Worm (Caenorhabditis elegans) whole organism, midembryonic: ENCODE results near the gene F44E7.7.

ENCODE experiments used
- T22C8.4 ChIP-seq: fragments of 200-800 bp; sonication (Bioruptor generic); IDR thresholded peaks from 2 replicates; pipeline ENCODE4 v1.3.6; 2022; ENCODE audit warnings: missing genetic modification characterization, missing compliant biosample characterization
- cog-1 ChIP-seq: sonication (generic microtip); optimal IDR thresholded peaks from 2 replicates; lab custom pipeline; 2016; ENCODE audit warnings: missing genetic modification characterization, missing compliant biosample characterization
- flt-1 ChIP-seq: fragments of 200-800 bp; sonication (Bioruptor generic); IDR thresholded peaks from 2 replicates; pipeline ENCODE4 v1.3.6; 2022; ENCODE audit warnings: missing genetic modification characterization, missing compliant biosample characterization
- klf-2 ChIP-seq: fragments of 200-800 bp; sonication (Bioruptor generic); conservative IDR thresholded peaks from 2 replicates; pipeline ENCODE4 v1.3.6; 2022; ENCODE audit warnings: missing genetic modification reagents, missing genetic modification characterization, missing compliant biosample characterization
- med-1 ChIP-seq: sonication (generic microtip); optimal IDR thresholded peaks from 2 replicates; lab custom pipeline; 2017; ENCODE audit warnings: missing genetic modification characterization, mild to moderate bottlenecking, missing compliant biosample characterization, antibody characterized with exemption, missing genetic modification reagents; ENCODE audit not compliant: insufficient read depth
- ref-1 ChIP-seq: fragments of 200-800 bp; sonication (Bioruptor generic); conservative IDR thresholded peaks from 2 replicates; pipeline ENCODE4 v1.3.6; 2022; ENCODE audit warnings: missing genetic modification reagents, missing genetic modification characterization, missing compliant biosample characterization
- tab-1 ChIP-seq: fragments of 200-800 bp; sonication (Bioruptor generic); IDR thresholded peaks from 2 replicates; pipeline ENCODE4 v1.3.6; 2022; ENCODE audit warnings: missing genetic modification characterization, missing compliant biosample characterization
- ztf-23 ChIP-seq: fragments of 200-800 bp; sonication (Bioruptor generic); IDR thresholded peaks from 2 replicates; pipeline ENCODE4 v1.3.6; 2022; ENCODE audit warnings: missing genetic modification reagents, missing genetic modification characterization, missing compliant biosample characterization
- ztf-29 ChIP-seq: fragments of 200-800 bp; sonication (Bioruptor generic); IDR thresholded peaks from 2 replicates; pipeline ENCODE4 v1.3.6; 2022; ENCODE audit warnings: missing genetic modification reagents, missing genetic modification characterization, missing compliant biosample characterization

ce11 chrV:5822968-5823367 lies 37.7 kb upstream of the F44E7.7 start:
- TF ChIP-seq cog-1 (tag; lab: Kevin White, UChicago) = no peak
- TF ChIP-seq tab-1 = no peak
- TF ChIP-seq klf-2 (GFP tag; lab: Robert Waterston, UW) = no peak
- no peak for TF ChIP-seq T22C8.4 (GFP tag; lab: Robert Waterston, UW)
- no peak for TF ChIP-seq flt-1 (GFP tag; lab: Robert Waterston, UW)
- no peak for TF ChIP-seq med-1
- no peak for TF ChIP-seq ztf-23 (GFP tag; lab: Robert Waterston, UW)
- no peak for TF ChIP-seq ztf-29 (GFP tag; lab: Robert Waterston, UW)
- no peak for TF ChIP-seq ref-1
